Worm (Caenorhabditis elegans) whole organism, early embryonic: Measurements from ENCODE around the gene C08D8.7.

Experiments used
- B0310.2 ChIP-seq: sonication (generic microtip); optimal IDR thresholded peaks from 2 replicates; lab custom pipeline; 2016; ENCODE audit warnings: mild to moderate bottlenecking, missing genetic modification characterization, missing compliant biosample characterization
- F13C5.2 ChIP-seq: sonication (generic microtip); optimal IDR thresholded peaks from 2 replicates; lab custom pipeline; 2017; ENCODE audit warnings: mild to moderate bottlenecking, missing genetic modification characterization, inconsistent platforms, missing compliant biosample characterization
- aly-1 ChIP-seq: sonication (generic microtip); optimal IDR thresholded peaks from 2 replicates; lab custom pipeline; 2016; ENCODE audit warnings: missing genetic modification characterization, missing compliant biosample characterization
- ama-1 ChIP-seq: fragments of 150-350 bp; optimal IDR thresholded peaks from 2 replicates; lab custom pipeline; 2014
- ceh-13 ChIP-seq: fragments of 200-800 bp; sonication (Bioruptor generic); optimal IDR thresholded peaks from 2 replicates; lab custom pipeline; 2018; ENCODE audit warnings: mild to moderate bottlenecking, missing genetic modification characterization, missing compliant biosample characterization
- ceh-36 ChIP-seq: sonication (generic microtip); optimal IDR thresholded peaks from 2 replicates; lab custom pipeline; 2016; ENCODE audit warnings: missing genetic modification characterization, inconsistent platforms, missing compliant biosample characterization
- ets-7 ChIP-seq: sonication (generic microtip); optimal IDR thresholded peaks from 2 replicates; lab custom pipeline; 2016; ENCODE audit warnings: missing genotype, missing genetic modification characterization, missing compliant biosample characterization
- flt-1 ChIP-seq: fragments of 200-800 bp; sonication (Bioruptor generic); IDR thresholded peaks from 2 replicates; pipeline ENCODE4 v1.3.6; 2022; ENCODE audit warnings: missing genetic modification characterization, missing compliant biosample characterization
- hmbx-1 ChIP-seq: sonication (generic microtip); optimal IDR thresholded peaks from 2 replicates; lab custom pipeline; 2016; ENCODE audit warnings: mild to moderate bottlenecking, missing genetic modification characterization, missing compliant biosample characterization
- hmg-4 ChIP-seq: fragments of 200-800 bp; sonication (Bioruptor generic); optimal IDR thresholded peaks from 2 replicates; lab custom pipeline; 2018; ENCODE audit warnings: mild to moderate bottlenecking, missing genetic modification characterization, missing compliant biosample characterization
- hnd-1 ChIP-seq: sonication (generic microtip); optimal IDR thresholded peaks from 2 replicates; lab custom pipeline; 2016; ENCODE audit warnings: missing genetic modification characterization, missing compliant biosample characterization
- pes-1 ChIP-seq: fragments of 200-800 bp; sonication (Bioruptor generic); IDR thresholded peaks from 2 replicates; pipeline ENCODE4 v1.3.6; 2022; ENCODE audit warnings: missing genetic modification reagents, missing genetic modification characterization, missing compliant biosample characterization
- scrt-1 ChIP-seq: fragments of 200-800 bp; sonication (Bioruptor generic); IDR thresholded peaks from 2 replicates; pipeline ENCODE4 v1.3.6; 2022; ENCODE audit warnings: missing genetic modification characterization, missing compliant biosample characterization
- sea-1 ChIP-seq: fragments of 200-800 bp; sonication (Bioruptor generic); conservative IDR thresholded peaks from 2 replicates; pipeline ENCODE4 v1.3.6; 2022; ENCODE audit warnings: missing genetic modification characterization, missing compliant biosample characterization
- tbx-11 ChIP-seq: fragments of 200-800 bp; sonication (Bioruptor generic); IDR thresholded peaks from 2 replicates; pipeline ENCODE4 v1.3.6; 2022; ENCODE audit warnings: missing genetic modification characterization, missing compliant biosample characterization
- tbx-37 ChIP-seq: fragments of 200-800 bp; sonication (Bioruptor generic); conservative IDR thresholded peaks from 2 replicates; pipeline ENCODE4 v1.3.6; 2022; ENCODE audit warnings: missing genetic modification reagents, missing genetic modification characterization, missing compliant biosample characterization
- tra-4 ChIP-seq: sonication (generic microtip); optimal IDR thresholded peaks from 2 replicates; lab custom pipeline; 2017; ENCODE audit warnings: missing genetic modification characterization, missing compliant biosample characterization

Gene C08D8.7

DNA sequence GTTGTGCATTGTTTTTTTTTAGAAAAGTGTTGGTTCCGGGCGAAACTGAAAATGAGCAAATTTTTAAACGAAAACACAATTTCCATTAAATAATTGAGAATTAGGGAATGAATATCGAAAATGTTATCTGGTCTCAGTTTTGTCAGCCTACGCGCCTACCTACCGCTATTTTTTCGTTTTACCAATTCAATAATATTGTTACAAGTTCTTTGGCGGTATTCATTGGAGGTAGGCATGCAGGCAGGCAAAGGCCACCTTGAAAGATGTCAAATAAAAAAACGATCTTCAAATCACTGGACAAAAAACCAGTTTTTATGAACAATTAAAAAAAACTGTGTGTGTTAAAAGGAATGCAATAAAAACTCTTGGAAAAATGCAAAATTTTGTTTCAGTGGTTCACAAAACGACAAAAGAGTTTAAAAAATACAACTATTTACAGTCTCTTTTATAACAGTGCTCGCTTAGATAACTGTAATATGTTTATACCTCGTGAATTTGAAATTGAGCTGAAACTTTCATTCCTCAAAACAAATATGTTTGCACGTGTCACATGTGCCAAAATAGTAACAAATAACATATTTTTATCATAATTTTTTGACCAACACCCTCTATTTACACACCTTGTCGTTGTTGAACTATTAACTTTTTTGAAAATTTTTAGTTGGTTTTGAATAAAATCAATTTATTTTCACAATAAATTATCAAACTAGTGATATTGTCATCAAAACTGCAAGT is 36.4 kb upstream of the C08D8.7 start, which contains the start of gene W02D7.11:
Gene W02D7.11 (minus strand): TSS at position 51 of the 735 bp plus-strand sequence.
- TF ChIP-seq ceh-13 (no peak), hmg-4 (GFP tag; lab: Kevin White, UChicago) (no peak), aly-1 (tag; lab: Kevin White, UChicago) (no peak), B0310.2 (no peak), ets-7 (tag; lab: Kevin White, UChicago) (no peak), ceh-36 (tag; lab: Kevin White, UChicago) (no peak), ama-1 (lab: Kevin White, UChicago) (no peak), pes-1 (GFP tag; lab: Robert Waterston, UW) (no peak), tbx-37 (no peak), flt-1 (GFP tag; lab: Robert Waterston, UW) (no peak), sea-1 (GFP tag; lab: Robert Waterston, UW) (no peak), hnd-1 (tag; lab: Kevin White, UChicago) (no peak), tra-4 (tag; lab: Kevin White, UChicago) (no peak), tbx-11 (GFP tag; lab: Robert Waterston, UW) (no peak), F13C5.2 (tag; lab: Kevin White, UChicago) (no peak), hmbx-1 (no peak), scrt-1 (GFP tag; lab: Robert Waterston, UW) (no peak)

DNA sequence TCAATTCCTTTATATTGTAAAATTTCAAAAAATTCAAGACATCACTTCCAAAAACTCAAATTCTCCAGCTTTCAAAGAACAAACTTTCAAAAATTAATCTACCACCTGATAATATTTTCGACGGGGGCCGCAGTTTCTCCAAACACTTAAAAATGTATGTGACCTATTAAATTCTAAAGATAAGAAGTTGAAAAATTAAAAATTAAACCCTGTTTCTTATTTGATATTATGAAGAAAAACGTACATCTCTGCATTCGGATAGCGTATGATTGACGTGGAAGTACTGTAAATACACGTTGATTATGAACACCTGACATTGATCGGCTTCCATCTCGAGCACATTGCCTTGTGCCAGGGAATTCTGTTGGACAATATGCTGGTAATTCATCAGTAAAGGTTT is 35.1 kb upstream of the C08D8.7 start:
- TF ChIP-seq ama-1 (lab: Kevin White, UChicago) (no peak), B0310.2 (no peak), tbx-11 (GFP tag; lab: Robert Waterston, UW) (no peak), pes-1 (GFP tag; lab: Robert Waterston, UW) (no peak), tbx-37 (no peak), flt-1 (GFP tag; lab: Robert Waterston, UW) (no peak), ceh-36 (tag; lab: Kevin White, UChicago) (no peak)

DNA sequence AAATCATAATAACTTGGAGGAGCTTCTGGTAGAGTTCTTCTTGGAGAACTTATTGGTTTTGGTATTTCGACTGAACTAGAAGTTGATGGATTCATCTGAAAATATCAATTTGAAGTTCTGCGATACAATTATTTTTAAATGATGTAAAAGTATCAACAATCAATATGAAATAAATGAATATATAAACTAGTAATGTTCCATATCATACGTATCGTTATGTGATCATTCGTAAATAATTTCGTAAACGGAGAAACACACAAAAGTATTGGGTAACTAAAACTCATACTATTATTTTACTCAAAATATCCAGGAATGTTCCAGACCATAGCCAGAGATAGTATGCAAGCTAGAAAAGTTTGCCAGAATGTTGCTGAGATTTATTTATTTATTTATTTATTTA is 34.7 kb upstream of the C08D8.7 start, which contains the start of gene W02D7.8:
Gene W02D7.8 (minus strand): TSS at position 101 of the 400 bp plus-strand sequence.
- TF ChIP-seq aly-1 (tag; lab: Kevin White, UChicago) (no peak), tbx-11 (GFP tag; lab: Robert Waterston, UW) (no peak), scrt-1 (GFP tag; lab: Robert Waterston, UW) (no peak), ceh-36 (tag; lab: Kevin White, UChicago) (no peak), B0310.2 (no peak), tbx-37 (no peak), F13C5.2 (tag; lab: Kevin White, UChicago) (no peak), ceh-13 (no peak), sea-1 (GFP tag; lab: Robert Waterston, UW) (no peak)

DNA sequence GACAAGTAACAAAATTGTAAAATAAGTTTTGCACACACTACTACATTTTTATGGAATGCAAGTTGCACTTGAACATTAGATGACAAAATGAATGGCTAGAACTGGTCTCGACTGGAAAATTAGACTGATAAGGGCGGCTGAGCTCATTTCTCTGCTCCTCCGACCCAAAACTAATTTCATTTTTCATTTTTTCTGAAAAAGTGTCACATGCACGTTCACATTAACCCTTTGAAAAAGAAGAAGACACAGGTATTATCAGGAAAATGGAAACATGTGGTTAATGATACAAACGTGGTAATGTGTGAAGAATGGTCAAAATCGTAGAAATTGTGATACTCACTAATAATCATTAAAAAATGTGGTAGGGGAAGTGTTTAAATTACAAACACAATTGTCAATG is 34.0 kb upstream of the C08D8.7 start:
- TF ChIP-seq sea-1 (GFP tag; lab: Robert Waterston, UW) (no peak), tbx-37 (no peak)

DNA sequence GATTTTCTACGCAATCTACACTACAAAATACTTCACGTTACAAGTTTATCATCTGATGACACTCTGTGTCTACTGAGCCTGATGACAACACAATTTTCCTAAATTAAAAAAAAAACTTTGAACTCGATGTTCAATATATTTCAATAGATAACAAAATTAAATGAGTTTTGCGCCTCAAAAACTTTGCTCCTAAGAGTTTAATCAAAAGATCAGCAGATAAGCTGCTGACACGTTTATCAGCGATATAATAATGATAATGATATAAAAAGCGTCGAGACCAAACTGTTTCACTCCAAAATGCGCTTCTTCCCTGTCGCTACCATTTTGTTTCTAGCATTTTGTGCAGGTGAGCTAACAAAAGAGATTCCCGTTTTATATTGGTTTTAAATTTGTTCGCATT is 33.3 kb upstream of the C08D8.7 start, which contains the start of gene clec-218:
Gene clec-218 (plus strand): TSS at position 262 of the 400 bp plus-strand sequence.
- TF ChIP-seq pes-1 (GFP tag; lab: Robert Waterston, UW) (no peak), ceh-13 (no peak), aly-1 (tag; lab: Kevin White, UChicago) (no peak), tra-4 (tag; lab: Kevin White, UChicago) (no peak), F13C5.2 (tag; lab: Kevin White, UChicago) (no peak), scrt-1 (GFP tag; lab: Robert Waterston, UW) (no peak), ets-7 (tag; lab: Kevin White, UChicago) (no peak), ceh-36 (tag; lab: Kevin White, UChicago) (no peak), flt-1 (GFP tag; lab: Robert Waterston, UW) (no peak)

DNA sequence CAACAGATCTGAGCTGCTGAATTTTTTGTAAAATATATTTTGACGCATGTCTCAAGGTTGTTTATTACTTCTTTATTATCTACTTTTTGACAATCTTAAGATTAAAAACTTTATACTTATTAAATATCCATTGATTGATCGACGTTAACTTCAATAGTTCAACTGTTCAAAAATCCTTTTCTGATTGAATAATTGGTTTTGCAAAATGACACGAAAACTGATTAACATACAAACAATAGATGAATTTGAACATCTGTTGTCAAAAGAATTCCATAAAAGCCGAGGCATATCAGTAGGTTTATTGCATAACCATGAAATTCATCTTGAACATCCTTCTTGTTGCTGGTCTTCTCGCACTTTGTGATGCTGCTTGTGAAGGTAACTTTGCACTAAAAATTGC is 29.8 kb upstream of the C08D8.7 start, which contains the start of gene W02D7.12:
Gene W02D7.12 (plus strand): TSS at position 301 of the 400 bp plus-strand sequence.
- no peak for TF ChIP-seq tbx-11 (GFP tag; lab: Robert Waterston, UW)
- no peak for TF ChIP-seq ceh-36 (tag; lab: Kevin White, UChicago)
- TF ChIP-seq hmg-4 (GFP tag; lab: Kevin White, UChicago) = no peak
- TF ChIP-seq sea-1 (GFP tag; lab: Robert Waterston, UW) = no peak

DNA sequence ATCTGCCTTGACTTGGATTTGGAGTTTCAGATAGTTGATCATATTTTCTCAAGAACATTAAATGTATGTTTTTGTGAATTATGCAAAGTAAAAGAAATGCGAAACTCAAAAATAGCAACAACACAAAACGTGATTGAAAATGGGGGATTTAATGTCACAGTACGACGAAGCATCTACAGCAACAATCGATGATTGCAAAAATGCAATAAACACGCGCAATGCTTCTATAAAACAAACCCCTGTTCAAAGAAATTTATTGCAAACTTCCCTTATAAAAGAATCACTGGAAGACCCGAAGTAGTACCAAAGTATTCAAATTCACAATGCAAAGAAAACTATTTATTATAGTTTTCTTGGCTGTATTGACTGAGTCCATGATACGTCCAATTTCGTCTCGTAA is 22.9 kb upstream of the C08D8.7 start, which contains the start of gene clec-219:
Gene clec-219 (plus strand): TSS at position 301 of the 400 bp plus-strand sequence.
- TF ChIP-seq ceh-13 (no peak), ets-7 (tag; lab: Kevin White, UChicago) (no peak), scrt-1 (GFP tag; lab: Robert Waterston, UW) (no peak), sea-1 (GFP tag; lab: Robert Waterston, UW) (no peak), tbx-37 (no peak), flt-1 (GFP tag; lab: Robert Waterston, UW) (no peak), tbx-11 (GFP tag; lab: Robert Waterston, UW) (no peak), hmg-4 (GFP tag; lab: Kevin White, UChicago) (no peak), tra-4 (tag; lab: Kevin White, UChicago) (no peak), pes-1 (GFP tag; lab: Robert Waterston, UW) (no peak)

DNA sequence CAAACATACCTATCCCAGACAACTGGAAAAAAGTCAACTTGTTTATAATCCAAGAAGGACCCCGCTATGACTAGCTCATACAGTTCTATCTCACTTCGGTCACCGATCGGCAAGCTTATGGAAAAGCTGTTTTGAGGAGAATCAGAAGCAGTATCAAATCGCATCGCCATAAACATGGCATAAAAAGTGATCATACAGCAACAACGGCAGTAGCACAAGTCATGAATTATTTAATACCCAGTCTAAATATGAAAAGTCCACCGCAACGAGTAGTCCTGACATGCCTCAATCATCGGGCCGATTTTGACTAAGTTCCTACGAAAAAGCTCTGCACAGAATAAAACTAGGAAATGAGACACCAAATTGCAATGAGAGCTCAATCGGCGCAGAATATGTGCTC is 17.5 kb upstream of the C08D8.7 start:
- TF ChIP-seq sea-1 (GFP tag; lab: Robert Waterston, UW) (no peak), ets-7 (tag; lab: Kevin White, UChicago) (no peak)
